Worm (Caenorhabditis elegans) whole organism, midembryonic: ENCODE results near the gene F41B5.12.

Source experiments
- flt-1 ChIP-seq: fragments of 200-800 bp; sonication (Bioruptor generic); IDR thresholded peaks from 2 replicates; pipeline ENCODE4 v1.3.6; 2022; ENCODE audit warnings: missing genetic modification characterization, missing compliant biosample characterization
- klf-2 ChIP-seq: fragments of 200-800 bp; sonication (Bioruptor generic); conservative IDR thresholded peaks from 2 replicates; pipeline ENCODE4 v1.3.6; 2022; ENCODE audit warnings: missing genetic modification reagents, missing genetic modification characterization, missing compliant biosample characterization
- ref-1 ChIP-seq: fragments of 200-800 bp; sonication (Bioruptor generic); conservative IDR thresholded peaks from 2 replicates; pipeline ENCODE4 v1.3.6; 2022; ENCODE audit warnings: missing genetic modification reagents, missing genetic modification characterization, missing compliant biosample characterization
- ztf-29 ChIP-seq: fragments of 200-800 bp; sonication (Bioruptor generic); IDR thresholded peaks from 2 replicates; pipeline ENCODE4 v1.3.6; 2022; ENCODE audit warnings: missing genetic modification reagents, missing genetic modification characterization, missing compliant biosample characterization

DNA sequence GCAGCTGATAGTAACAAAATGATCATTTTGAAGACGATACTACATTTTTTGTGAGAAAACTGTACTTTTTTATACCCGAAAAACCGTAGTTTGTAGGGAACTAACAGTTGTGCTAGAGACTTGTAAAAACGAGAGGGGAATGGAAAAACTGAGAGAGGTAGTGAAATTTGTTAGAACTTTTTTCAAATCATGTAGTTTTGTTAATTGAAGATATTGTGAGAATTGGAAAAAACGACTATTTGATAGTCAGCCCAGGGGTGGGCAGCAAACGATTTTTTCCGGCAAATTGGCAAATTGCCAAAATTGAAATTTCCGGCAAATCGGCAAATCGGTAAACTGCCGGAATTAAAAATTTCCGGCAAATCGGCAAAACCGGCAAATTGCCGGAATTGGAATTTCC is 11.4 kb upstream of the F41B5.12 start, which contains the start of gene cyp-33C6:
- TF ChIP-seq klf-2 (GFP tag; lab: Robert Waterston, UW) (no peak), flt-1 (GFP tag; lab: Robert Waterston, UW) (no peak), ref-1 (no peak), ztf-29 (GFP tag; lab: Robert Waterston, UW) (no peak)
